Worm (Caenorhabditis elegans) whole organism, L2 larva: ENCODE data around the gene bath-4.

ENCODE experiments used
- C34F6.9 ChIP-seq: fragments of 150-350 bp; optimal IDR thresholded peaks from 2 replicates; lab custom pipeline; 2014; ENCODE audit warnings: missing biosample characterization, missing genetic modification characterization
- R02D3.7 ChIP-seq: fragments of 150-350 bp; optimal IDR thresholded peaks from 2 replicates; lab custom pipeline; 2014; ENCODE audit warnings: missing biosample characterization, missing genetic modification characterization
- Y55F3AM.14 ChIP-seq: fragments of 200-800 bp; sonication (Bioruptor generic); optimal IDR thresholded peaks from 2 replicates; lab custom pipeline; 2018; ENCODE audit warnings: mild to moderate bottlenecking, missing genetic modification characterization, missing compliant biosample characterization
- alr-1 ChIP-seq: fragments of 150-350 bp; optimal IDR thresholded peaks from 2 replicates; lab custom pipeline; 2014; ENCODE audit warnings: missing biosample characterization, missing genetic modification characterization
- ama-1 ChIP-seq: fragments of 150-350 bp; optimal IDR thresholded peaks from 2 replicates; lab custom pipeline; 2018; ENCODE audit warnings: inconsistent platforms
- blmp-1 ChIP-seq: sonication (generic microtip); optimal IDR thresholded peaks from 2 replicates; lab custom pipeline; 2017; ENCODE audit warnings: missing genetic modification characterization, mild to moderate bottlenecking, missing compliant biosample characterization, antibody characterized with exemption, moderate library complexity; ENCODE audit not compliant: insufficient read depth
- ceh-16 ChIP-seq: fragments of 150-350 bp; optimal IDR thresholded peaks from 2 replicates; lab custom pipeline; 2014; ENCODE audit warnings: missing biosample characterization, missing genetic modification characterization
- crh-2 ChIP-seq: sonication (generic microtip); optimal IDR thresholded peaks from 2 replicates; lab custom pipeline; 2017; ENCODE audit warnings: missing biosample characterization, missing genetic modification characterization
- egl-27 ChIP-seq: sonication (generic microtip); optimal IDR thresholded peaks from 3 replicates; lab custom pipeline; 2017; ENCODE audit warnings: missing biosample characterization, missing genetic modification reagents, missing genetic modification characterization
- gmeb-1 ChIP-seq: fragments of 150-350 bp; optimal IDR thresholded peaks from 2 replicates; lab custom pipeline; 2014; ENCODE audit warnings: missing biosample characterization, missing genetic modification characterization
- lin-13 ChIP-seq: fragments of 150-350 bp; optimal IDR thresholded peaks from 2 replicates; lab custom pipeline; 2014; ENCODE audit warnings: missing biosample characterization, missing genetic modification reagents, missing genetic modification characterization
- lin-39 ChIP-seq: fragments of 150-350 bp; optimal IDR thresholded peaks from 2 replicates; lab custom pipeline; 2014; ENCODE audit warnings: missing biosample characterization, missing genetic modification reagents, missing genetic modification characterization
- mab-5 ChIP-seq: fragments of 150-350 bp; optimal IDR thresholded peaks from 2 replicates; lab custom pipeline; 2014; ENCODE audit warnings: missing biosample characterization, missing genetic modification characterization
- mbf-1 ChIP-seq: sonication (generic microtip); optimal IDR thresholded peaks from 2 replicates; lab custom pipeline; 2017; ENCODE audit warnings: missing biosample characterization, missing genetic modification characterization
- mdl-1 ChIP-seq, 2 experiments: fragments of 150-350 bp in 1 of 2; sonication (generic microtip) in 1 of 2; optimal IDR thresholded peaks; 2 replicates each; lab custom pipeline; 2017; ENCODE audit warnings: missing biosample characterization in 2 of 2, missing genetic modification characterization in 2 of 2
- nhr-11 ChIP-seq: fragments of 150-350 bp; optimal IDR thresholded peaks from 2 replicates; lab custom pipeline; 2014; ENCODE audit warnings: missing biosample characterization, missing genetic modification characterization
- nhr-12 ChIP-seq: fragments of 150-350 bp; optimal IDR thresholded peaks from 2 replicates; lab custom pipeline; 2014; ENCODE audit warnings: missing biosample characterization, missing genetic modification characterization
- nhr-129 ChIP-seq: fragments of 150-350 bp; optimal IDR thresholded peaks from 2 replicates; lab custom pipeline; 2014; ENCODE audit warnings: missing biosample characterization, missing genetic modification characterization
- nhr-23 ChIP-seq: fragments of 150-350 bp; optimal IDR thresholded peaks from 2 replicates; lab custom pipeline; 2014; ENCODE audit warnings: missing biosample characterization, missing genetic modification reagents, missing genetic modification characterization
- nhr-237 ChIP-seq: fragments of 150-350 bp; optimal IDR thresholded peaks from 2 replicates; lab custom pipeline; 2014; ENCODE audit warnings: missing biosample characterization, missing genetic modification characterization
- nhr-25 ChIP-seq: fragments of 150-350 bp; sonication (generic microtip); optimal IDR thresholded peaks from 3 replicates; lab custom pipeline; 2014; ENCODE audit warnings: missing biosample characterization, missing genetic modification characterization
- nhr-6 ChIP-seq: fragments of 150-350 bp; optimal IDR thresholded peaks from 2 replicates; lab custom pipeline; 2014; ENCODE audit warnings: missing biosample characterization, missing genetic modification characterization
- nhr-77 ChIP-seq: fragments of 150-350 bp; optimal IDR thresholded peaks from 2 replicates; lab custom pipeline; 2014; ENCODE audit warnings: missing biosample characterization, missing genetic modification characterization
- peb-1 ChIP-seq: fragments of 150-350 bp; optimal IDR thresholded peaks from 2 replicates; lab custom pipeline; 2014; ENCODE audit warnings: missing biosample characterization, missing genetic modification characterization
- sem-4 ChIP-seq: fragments of 150-350 bp; optimal IDR thresholded peaks from 2 replicates; lab custom pipeline; 2014; ENCODE audit warnings: missing biosample characterization, missing genetic modification reagents, missing genetic modification characterization
- skn-1 ChIP-seq: sonication (generic microtip); optimal IDR thresholded peaks from 2 replicates; lab custom pipeline; 2017; ENCODE audit warnings: missing biosample characterization, missing genetic modification characterization
- unc-55 ChIP-seq: fragments of 150-350 bp; sonication (generic microtip); optimal IDR thresholded peaks from 3 replicates; lab custom pipeline; 2014; ENCODE audit warnings: missing biosample characterization, missing genetic modification reagents, missing genetic modification characterization
- unc-62 ChIP-seq: fragments of 150-350 bp; optimal IDR thresholded peaks from 2 replicates; lab custom pipeline; 2014; ENCODE audit warnings: missing biosample characterization, missing genetic modification reagents, missing genetic modification characterization
- ztf-1 ChIP-seq: fragments of 200-800 bp; sonication (Bioruptor generic); conservative IDR thresholded peaks from 2 replicates; pipeline ENCODE4 v1.3.6; 2022; ENCODE audit warnings: missing genetic modification characterization, missing compliant biosample characterization
- ztf-11 ChIP-seq: sonication (generic microtip); optimal IDR thresholded peaks from 2 replicates; lab custom pipeline; 2017; ENCODE audit warnings: missing biosample characterization, missing genetic modification characterization

Gene bath-4

DNA sequence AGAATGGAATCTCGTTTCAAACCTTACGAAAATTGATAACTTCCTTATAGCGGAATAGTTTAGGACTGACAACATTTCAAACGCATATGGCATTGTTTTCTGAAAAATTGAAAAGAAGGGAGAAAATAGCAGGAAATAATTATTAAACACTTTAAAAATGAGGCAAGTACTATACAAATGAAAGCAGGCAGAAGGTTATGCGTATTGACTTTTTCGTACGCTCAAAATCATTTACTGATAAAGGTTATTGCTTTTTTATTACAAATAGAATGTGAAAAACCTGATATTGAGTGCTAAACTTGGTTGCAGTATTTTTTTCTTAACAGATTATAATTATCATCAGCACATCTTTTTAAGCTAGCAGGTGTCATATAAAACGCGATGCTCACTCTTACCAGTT, 21.9 kb upstream of the bath-4 start, which contains the start of gene ZK250.13:
ZK250.13 (minus strand) TSS at position 101 of the 400 bp plus-strand sequence.
- TF ChIP-seq mbf-1 (no peak), nhr-23 (no peak), crh-2 (tag; lab: Kevin White, UChicago) (no peak), nhr-12 (tag; lab: Kevin White, UChicago) (no peak), mdl-1 (tag; optimal IDR thresholded peaks at IDR 0.05; lab: Kevin White, UChicago) (no peak), Y55F3AM.14 (GFP tag; lab: Kevin White, UChicago) (no peak), C34F6.9 (no peak), ztf-1 (GFP tag; lab: Robert Waterston, UW) (no peak), gmeb-1 (tag; lab: Kevin White, UChicago) (no peak), blmp-1 (tag; lab: Kevin White, UChicago) (no peak), nhr-25 (tag; lab: Kevin White, UChicago) (no peak)

DNA sequence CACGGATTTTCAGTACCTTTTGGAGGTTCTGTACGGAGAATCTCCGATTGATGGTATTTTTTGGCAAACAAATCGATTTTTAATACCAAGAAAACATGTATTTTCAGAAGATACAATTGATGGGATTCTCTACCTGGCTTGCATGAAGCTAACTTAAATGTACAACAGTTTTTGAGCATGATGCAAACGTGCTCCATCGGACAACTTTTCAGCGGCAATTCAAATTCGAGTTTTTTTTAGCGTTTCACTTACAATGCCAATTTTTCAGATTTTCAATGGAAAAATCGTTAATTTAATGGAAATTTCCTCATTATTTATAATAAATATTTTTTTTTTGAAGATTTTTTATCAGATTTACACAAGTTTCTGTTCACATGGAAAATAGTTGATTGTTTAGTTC, 10.8 kb upstream of the bath-4 start:
- TF ChIP-seq mdl-1 (tag; optimal IDR thresholded peaks at IDR 0.05; lab: Kevin White, UChicago) (no peak), nhr-77 (tag; lab: Kevin White, UChicago) (no peak), nhr-11 (tag; lab: Kevin White, UChicago) (no peak), mab-5 (tag; lab: Kevin White, UChicago) (no peak), nhr-237 (tag; lab: Kevin White, UChicago) (no peak), R02D3.7 (no peak), C34F6.9 (no peak), nhr-129 (no peak), unc-62 (GFP tag; lab: Kevin White, UChicago) (no peak)
- TF ChIP-seq, all 48 proteins: peak for 0

DNA sequence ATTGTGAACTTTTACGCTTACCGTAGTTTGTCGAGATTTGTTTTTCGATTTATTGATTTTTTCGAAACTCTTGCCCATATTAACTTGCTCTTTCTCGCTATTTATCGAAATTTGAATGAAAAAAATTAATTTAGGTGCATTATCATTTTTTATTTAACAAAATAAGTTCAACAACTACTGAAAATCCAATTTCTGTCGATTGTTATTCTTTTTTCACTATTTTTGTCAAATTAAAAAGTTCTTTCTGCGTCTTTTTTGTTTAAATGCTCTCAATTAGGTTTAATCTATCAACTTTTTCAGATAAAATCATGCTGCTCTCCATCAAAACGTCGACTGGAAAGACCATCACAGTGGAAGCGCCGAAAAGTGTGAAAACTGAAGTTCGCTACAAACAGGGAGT, 8.4 kb upstream of the bath-4 start, which contains the start of gene F52C6.2:
F52C6.2 (plus strand) TSS at position 301 of the 400 bp plus-strand sequence.
- TF ChIP-seq ama-1 (lab: Kevin White, UChicago), result no peak
- no peak for TF ChIP-seq skn-1
- TF ChIP-seq unc-55 (GFP tag; lab: Kevin White, UChicago), result no peak
- no peak for TF ChIP-seq lin-39 (tag; lab: Kevin White, UChicago)
- TF ChIP-seq ztf-11 (tag; lab: Kevin White, UChicago), result no peak
- no peak for TF ChIP-seq unc-62 (GFP tag; lab: Kevin White, UChicago)
- TF ChIP-seq nhr-237 (tag; lab: Kevin White, UChicago), result no peak
- no peak for TF ChIP-seq peb-1 (tag; lab: Kevin White, UChicago)
- no peak for TF ChIP-seq nhr-77 (tag; lab: Kevin White, UChicago)
- no peak for TF ChIP-seq Y55F3AM.14 (GFP tag; lab: Kevin White, UChicago)
- no peak for TF ChIP-seq lin-13 (GFP tag; lab: Kevin White, UChicago)
- TF ChIP-seq nhr-6 (tag; lab: Kevin White, UChicago), result no peak
- no peak for TF ChIP-seq egl-27

DNA sequence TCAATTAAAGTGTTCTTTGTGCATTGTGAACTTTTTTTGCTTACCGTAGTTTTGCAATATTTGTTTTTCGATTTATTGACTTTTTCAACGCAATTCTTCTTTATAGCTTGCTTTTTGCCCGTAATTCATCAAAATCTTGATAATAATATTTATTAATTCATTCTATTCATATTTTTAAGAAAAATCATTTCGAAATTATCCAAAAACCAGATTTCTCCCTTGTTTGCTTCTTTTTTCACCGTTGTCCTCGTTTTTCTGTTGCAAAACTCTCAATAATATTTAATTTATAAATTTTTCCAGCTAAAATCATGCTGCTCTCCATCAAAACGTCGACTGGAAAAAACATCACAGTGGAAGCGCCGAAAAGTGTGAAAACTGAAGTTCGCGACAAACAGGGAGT, 6.7 kb upstream of the bath-4 start, which contains the start of gene F52C6.3:
F52C6.3 (plus strand) TSS at position 301 of the 400 bp plus-strand sequence.
- TF ChIP-seq ztf-1 (GFP tag; lab: Robert Waterston, UW), result no peak
- TF ChIP-seq nhr-25 (tag; lab: Kevin White, UChicago), result no peak
- no peak for TF ChIP-seq sem-4
- TF ChIP-seq peb-1 (tag; lab: Kevin White, UChicago), result no peak
- no peak for TF ChIP-seq skn-1
- TF ChIP-seq, all 48 proteins: peak for 0

DNA sequence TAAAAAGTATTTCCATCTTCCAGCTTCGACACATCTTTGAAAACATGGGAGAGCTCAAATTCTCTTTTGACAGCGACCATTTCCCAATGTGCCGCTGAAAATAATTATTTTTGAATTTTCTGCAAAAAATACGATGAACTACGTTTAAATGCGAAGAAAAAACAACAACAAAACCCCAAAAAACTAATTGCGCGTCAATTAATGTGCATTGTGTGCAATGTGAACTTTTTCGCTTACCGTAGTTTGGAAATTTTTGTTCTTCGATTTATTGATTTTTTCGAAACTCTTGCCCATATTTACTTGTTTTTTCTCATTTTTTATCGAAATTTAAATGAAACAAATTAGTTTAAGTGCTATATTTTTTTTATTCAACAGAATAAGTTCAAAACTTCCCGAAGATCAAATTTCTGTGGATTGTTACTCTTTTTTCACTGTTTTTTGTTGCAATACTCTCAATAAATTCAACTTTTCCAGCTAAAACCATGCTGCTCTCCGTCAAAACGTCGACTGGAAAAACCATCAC, 5.0 kb upstream of the bath-4 start, which contains the start of the genes bath-2 and F52C6.4:
bath-2 (minus strand) TSS at position 101 of the 523 bp plus-strand sequence.
F52C6.4 (plus strand) TSS at position 473 of the 523 bp plus-strand sequence.
- no peak for TF ChIP-seq egl-27

DNA sequence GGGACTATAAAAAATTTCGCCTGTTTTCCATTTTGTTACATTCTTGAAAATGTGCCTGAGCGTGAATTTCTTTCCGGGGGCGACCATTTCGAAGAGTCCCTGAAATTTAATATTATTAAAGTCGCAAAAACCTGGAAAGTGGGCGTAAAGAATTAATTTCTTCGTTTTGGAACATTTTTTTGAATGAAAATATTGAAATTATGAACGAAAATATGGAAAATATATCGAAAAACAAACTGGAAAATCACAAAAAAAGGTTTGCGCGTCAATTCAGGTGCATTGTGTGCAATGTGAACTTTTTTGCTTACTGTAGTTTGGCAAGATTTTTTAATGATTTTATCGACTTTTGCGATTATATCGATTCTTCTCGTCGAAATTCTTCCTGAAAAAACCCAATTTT, 3.3 kb upstream of the bath-4 start, which contains the start of gene bath-7:
bath-7 (minus strand) TSS at position 101 of the 400 bp plus-strand sequence.
- TF ChIP-seq ceh-16 (tag; lab: Kevin White, UChicago) (no peak), nhr-6 (tag; lab: Kevin White, UChicago) (no peak), Y55F3AM.14 (GFP tag; lab: Kevin White, UChicago) (no peak), mab-5 (tag; lab: Kevin White, UChicago) (no peak), alr-1 (tag; lab: Kevin White, UChicago) (no peak), mdl-1 (tag; optimal IDR thresholded peaks at IDR 0.05; lab: Kevin White, UChicago) (no peak)
